Worm (Caenorhabditis elegans) whole organism, L1 larva: ENCODE results near the gene srg-21.

Source experiments
- F16B12.6 ChIP-seq: fragments of 150-350 bp; optimal IDR thresholded peaks from 2 replicates; lab custom pipeline; 2014; ENCODE audit warnings: missing biosample characterization, missing genetic modification characterization
- blmp-1 ChIP-seq: fragments of 150-350 bp; optimal IDR thresholded peaks from 2 replicates; lab custom pipeline; 2014; ENCODE audit warnings: missing biosample characterization, missing genetic modification characterization
- efl-1 ChIP-seq, 4 experiments: fragments of 150-350 bp; optimal IDR thresholded peaks in 3 of 4; peaks in 1 of 4; 1 replicate in 1 of 4; 2 replicates in 3 of 4; lab custom pipeline; 2014; ENCODE audit warnings: missing biosample characterization in 2 of 4, missing genetic modification characterization in 2 of 4, missing genetic modification reagents in 2 of 4
- mep-1 ChIP-seq: fragments of 150-350 bp; optimal IDR thresholded peaks from 2 replicates; lab custom pipeline; 2014; ENCODE audit warnings: missing biosample characterization, missing genetic modification characterization
- unc-130 ChIP-seq: fragments of 150-350 bp; optimal IDR thresholded peaks from 2 replicates; lab custom pipeline; 2017; ENCODE audit warnings: missing biosample characterization, missing genetic modification characterization, inconsistent platforms
- unc-98 ChIP-seq: fragments of 200-800 bp; sonication (Bioruptor generic); IDR thresholded peaks from 2 replicates; pipeline ENCODE4 v1.3.6; 2022; ENCODE audit warnings: missing genetic modification characterization, missing compliant biosample characterization
- xbp-1 ChIP-seq: sonication (generic microtip); optimal IDR thresholded peaks from 2 replicates; lab custom pipeline; 2016; ENCODE audit warnings: missing genetic modification characterization, missing compliant biosample characterization

srg-21 gene

DNA sequence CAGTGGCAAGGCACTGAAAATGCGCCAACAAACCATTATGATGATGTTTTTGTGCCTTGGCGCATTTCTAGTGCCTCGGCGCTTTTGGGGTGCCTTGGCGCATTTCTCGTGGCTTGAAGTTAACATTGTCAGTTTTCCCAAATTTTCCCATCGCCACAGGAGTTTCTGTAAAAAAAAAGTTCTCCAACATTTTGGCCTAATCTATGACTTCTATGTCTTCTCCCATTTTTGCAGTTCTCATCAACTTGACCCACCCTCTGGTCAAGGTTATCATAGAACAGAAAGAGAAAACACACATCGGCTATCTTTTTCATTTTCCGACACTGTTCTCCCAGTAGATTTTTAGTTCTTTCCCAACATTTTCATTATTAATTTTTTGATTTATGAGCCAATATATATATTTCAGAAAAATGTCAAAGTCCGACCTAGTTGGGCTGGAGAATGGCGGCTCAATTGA, 52.7 kb downstream of the srg-21 start, which contains the start of the genes B0454.26 and B0454.5:
TSS of gene B0454.26 (minus strand) at position 101 of the 457 bp plus-strand sequence.
TSS of gene B0454.5 (plus strand) at position 407 of the 457 bp plus-strand sequence.
- TF ChIP-seq xbp-1 (tag; lab: Kevin White, UChicago) (no peak), efl-1 (optimal IDR thresholded peaks at IDR 0.05; lab: Kevin White, UChicago) (no peak), efl-1 (GFP tag; optimal IDR thresholded peaks at IDR 0.05 in 1 of 2; lab: Kevin White, UChicago) (peak in 1 of 2 experiments; percentile 2), mep-1 (tag; lab: Kevin White, UChicago) (no peak), unc-130 (tag; lab: Kevin White, UChicago) (no peak), unc-98 (GFP tag; lab: Robert Waterston, UW) (no peak), blmp-1 (tag; lab: Kevin White, UChicago) (peak; percentile 58), F16B12.6 (tag; lab: Kevin White, UChicago) (no peak)
